Worm (Caenorhabditis elegans): ENCODE data around the gene ZC239.17.

- TF ChIP-seq him-1 (tag; optimal IDR thresholded peaks at IDR 0.05), result no peak
- no peak for TF ChIP-seq W03F9.2 (tag; optimal IDR thresholded peaks at IDR 0.05)
These were observed 16.4 kb downstream of the ZC239.17 start, which contains the start of gene ZC239.6 for ce11 chrII:3209251-3209650.
